Worm (Caenorhabditis elegans): ENCODE measurements around the gene cri-2.

ce11 chrV:8188421-8188820, 13.2 kb upstream of the cri-2 start, which contains the start of gene F20D6.15:
- TF ChIP-seq flt-1 (GFP tag; IDR thresholded peaks at IDR 0.05) (no peak), klf-2 (GFP tag; conservative IDR thresholded peaks at IDR 0.05) (no peak), ztf-29 (GFP tag; IDR thresholded peaks at IDR 0.05) (no peak), ref-1 (GFP tag; conservative IDR thresholded peaks at IDR 0.05) (no peak)

All from whole organism, midembryonic.